Worm (Caenorhabditis elegans) whole organism, L4 larva: Measurements from ENCODE around the gene nlp-35.

ENCODE experiments used
- F44E2.7 ChIP-seq: fragments of 200-800 bp; sonication (Bioruptor generic); IDR thresholded peaks from 2 replicates; pipeline ENCODE4 v2.1.2; 2022; ENCODE audit warnings: missing genetic modification characterization, missing compliant biosample characterization
- R02D3.7 ChIP-seq: fragments of 150-350 bp; sonication (generic microtip); optimal IDR thresholded peaks from 3 replicates; lab custom pipeline; 2014; ENCODE audit warnings: missing biosample characterization, missing genetic modification characterization
- aly-2 ChIP-seq: sonication (generic microtip); optimal IDR thresholded peaks from 2 replicates; lab custom pipeline; 2018; ENCODE audit warnings: missing biosample characterization, missing genetic modification characterization
- arid-1 ChIP-seq: fragments of 200-800 bp; sonication (Bioruptor generic); conservative IDR thresholded peaks from 2 replicates; pipeline ENCODE4 v1.3.6; 2022; ENCODE audit warnings: missing genetic modification reagents, missing genetic modification characterization, missing compliant biosample characterization
- cey-2 ChIP-seq: sonication (generic microtip); optimal IDR thresholded peaks from 3 replicates; lab custom pipeline; 2017; ENCODE audit warnings: missing genetic modification characterization, mild to moderate bottlenecking, missing compliant biosample characterization, antibody characterized with exemption, borderline replicate concordance; ENCODE audit not compliant: insufficient read depth
- egl-27 ChIP-seq: sonication (generic microtip); optimal IDR thresholded peaks from 3 replicates; lab custom pipeline; 2017; ENCODE audit warnings: missing biosample characterization, missing genetic modification reagents, missing genetic modification characterization
- fkh-10 ChIP-seq: fragments of 150-350 bp; optimal IDR thresholded peaks from 2 replicates; lab custom pipeline; 2014; ENCODE audit warnings: missing biosample characterization, missing genetic modification reagents, missing genetic modification characterization
- hlh-11 ChIP-seq: fragments of 200-800 bp; sonication (Bioruptor generic); optimal IDR thresholded peaks from 2 replicates; lab custom pipeline; 2018; ENCODE audit warnings: mild to moderate bottlenecking, missing genetic modification characterization, missing compliant biosample characterization
- lsy-2 ChIP-seq, 2 experiments: fragments of 150-350 bp in 1 of 2; sonication (generic microtip) in 1 of 2; optimal IDR thresholded peaks; 2 replicates each; lab custom pipeline; 2014 to 2017; ENCODE audit warnings: missing biosample characterization in 2 of 2, missing genetic modification characterization in 2 of 2
- nhr-41 ChIP-seq: fragments of 200-800 bp; sonication (Bioruptor generic); IDR thresholded peaks from 2 replicates; pipeline ENCODE4 v1.3.6; 2022; ENCODE audit warnings: missing genetic modification reagents, missing genetic modification characterization, missing compliant biosample characterization
- nhr-48 ChIP-seq: sonication (generic microtip); optimal IDR thresholded peaks from 2 replicates; lab custom pipeline; 2016; ENCODE audit warnings: mild to moderate bottlenecking, missing genetic modification characterization, missing compliant biosample characterization
- nhr-77 ChIP-seq: fragments of 150-350 bp; optimal IDR thresholded peaks from 2 replicates; lab custom pipeline; 2014; ENCODE audit warnings: missing biosample characterization, missing genetic modification characterization
- pha-4 ChIP-seq, 2 experiments: fragments of 150-350 bp in 1 of 2; fragments of 200-800 bp in 1 of 2; sonication (Bioruptor generic) in 1 of 2; IDR thresholded peaks in 1 of 2; optimal IDR thresholded peaks in 1 of 2; 2 replicates each; pipeline versions ENCODE4 v1.3.6 to Lab custom; 2014 to 2022; ENCODE audit warnings: missing genetic modification characterization in 2 of 2, missing genetic modification reagents in 2 of 2, missing biosample characterization in 1 of 2, missing compliant biosample characterization in 1 of 2
- vab-7 ChIP-seq: fragments of 200-800 bp; sonication (Bioruptor generic); IDR thresholded peaks from 2 replicates; pipeline ENCODE4 v1.3.6; 2022; ENCODE audit warnings: missing genetic modification reagents, missing genetic modification characterization, missing compliant biosample characterization

ce11 chrIV:9518608-9519007 is at the start of gene nlp-35:
- TF ChIP-seq F44E2.7 (GFP tag; lab: Robert Waterston, UW) (no peak), nhr-77 (tag; lab: Kevin White, UChicago) (no peak), hlh-11 (no peak), aly-2 (tag; lab: Kevin White, UChicago) (no peak), vab-7 (GFP tag; lab: Robert Waterston, UW) (no peak), nhr-41 (GFP tag; lab: Robert Waterston, UW) (no peak), pha-4 (GFP tag; IDR thresholded peaks at IDR 0.05; lab: Robert Waterston, UW) (no peak), pha-4 (tag; optimal IDR thresholded peaks at IDR 0.05; lab: Kevin White, UChicago) (no peak), cey-2 (no peak), egl-27 (no peak), R02D3.7 (tag; lab: Kevin White, UChicago) (no peak), nhr-48 (tag; lab: Kevin White, UChicago) (no peak), fkh-10 (GFP tag; lab: Kevin White, UChicago) (no peak), arid-1 (no peak), lsy-2 (tag; optimal IDR thresholded peaks at IDR 0.05; lab: Kevin White, UChicago) (no peak)
